Worm (Caenorhabditis elegans): Measurements from ENCODE around the gene C16D9.3.

ce11 chrV:8190430-8190829, 49.4 kb downstream of the C16D9.3 start, which contains the start of gene F20D6.1:
- TF ChIP-seq lsy-2 (tag; optimal IDR thresholded peaks at IDR 0.05) (no peak), mdl-1 (tag; optimal IDR thresholded peaks at IDR 0.05) (no peak), nhr-90 (tag; optimal IDR thresholded peaks at IDR 0.05; ENCODE audit: poor library complexity) (no peak)
